Fruit fly (Drosophila melanogaster): Measurements from ENCODE around the gene CG43703.
A peak's percentile ranks its signal among the peaks of the same experiment; 100 is the strongest.

The CG43703 gene

dm6 chr2L:3765194-3765593, at the start of gene CG43703:
Gene CG43703, plus strand, starts transcription at chr2L:3765494.
- TF ChIP-seq psq (optimal IDR thresholded peaks at IDR 0.05) (no peak), Dll (optimal IDR thresholded peaks at IDR 0.05) (no peak), CG8478 (optimal IDR thresholded peaks at IDR 0.05) (no peak), EcR (GFP tag; optimal IDR thresholded peaks at IDR 0.05) (no peak), pan (optimal IDR thresholded peaks at IDR 0.05) (no peak), usp (GFP tag; optimal IDR thresholded peaks at IDR 0.05) (no peak)

- TF ChIP-seq pan (optimal IDR thresholded peaks at IDR 0.05) (no peak), Dll (optimal IDR thresholded peaks at IDR 0.05) (no peak), CG8478 (optimal IDR thresholded peaks at IDR 0.05) (no peak), EcR (GFP tag; optimal IDR thresholded peaks at IDR 0.05) (no peak), psq (optimal IDR thresholded peaks at IDR 0.05) (no peak), usp (GFP tag; optimal IDR thresholded peaks at IDR 0.05) (no peak)
These were observed 47.5 kb upstream of the CG43703 start, which contains the start of the genes lectin-24A and Shaw for dm6 chr2L:3717673-3718235. Gene lectin-24A, minus strand, starts transcription at chr2L:3717773. Gene Shaw, plus strand, starts transcription at chr2L:3718185.

- TF ChIP-seq Dll (optimal IDR thresholded peaks at IDR 0.05) (no peak), EcR (GFP tag; optimal IDR thresholded peaks at IDR 0.05) (no peak), psq (optimal IDR thresholded peaks at IDR 0.05) (no peak), CG8478 (optimal IDR thresholded peaks at IDR 0.05) (no peak), usp (GFP tag; optimal IDR thresholded peaks at IDR 0.05) (no peak), pan (optimal IDR thresholded peaks at IDR 0.05) (no peak)
These were observed 45.8 kb upstream of the CG43703 start for dm6 chr2L:3719414-3719959.

DNA sequence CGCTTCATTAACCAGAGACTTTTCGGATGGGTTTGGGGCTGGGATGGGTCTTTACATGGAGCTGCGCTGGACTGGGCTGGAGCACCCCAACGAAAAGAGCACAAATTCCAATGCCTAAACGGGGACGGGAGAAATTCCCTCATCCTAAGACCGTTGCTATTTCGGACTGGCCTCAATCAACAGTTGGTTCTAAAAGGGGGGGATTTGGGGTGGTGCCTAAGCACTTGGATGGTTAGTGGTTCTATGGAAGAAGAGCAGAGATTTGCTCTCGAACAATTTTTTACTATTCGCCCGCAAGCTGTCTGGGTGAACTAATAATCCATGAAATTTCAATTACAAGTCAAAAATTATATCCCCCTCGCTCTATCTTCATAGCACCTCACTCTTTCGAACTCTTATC, 35.7 kb upstream of the CG43703 start:
- TF ChIP-seq usp (GFP tag; optimal IDR thresholded peaks at IDR 0.05) (no peak), psq (optimal IDR thresholded peaks at IDR 0.05) (no peak), pan (optimal IDR thresholded peaks at IDR 0.05) (no peak), CG8478 (optimal IDR thresholded peaks at IDR 0.05) (no peak), EcR (GFP tag; optimal IDR thresholded peaks at IDR 0.05) (no peak), Dll (optimal IDR thresholded peaks at IDR 0.05) (no peak)

DNA sequence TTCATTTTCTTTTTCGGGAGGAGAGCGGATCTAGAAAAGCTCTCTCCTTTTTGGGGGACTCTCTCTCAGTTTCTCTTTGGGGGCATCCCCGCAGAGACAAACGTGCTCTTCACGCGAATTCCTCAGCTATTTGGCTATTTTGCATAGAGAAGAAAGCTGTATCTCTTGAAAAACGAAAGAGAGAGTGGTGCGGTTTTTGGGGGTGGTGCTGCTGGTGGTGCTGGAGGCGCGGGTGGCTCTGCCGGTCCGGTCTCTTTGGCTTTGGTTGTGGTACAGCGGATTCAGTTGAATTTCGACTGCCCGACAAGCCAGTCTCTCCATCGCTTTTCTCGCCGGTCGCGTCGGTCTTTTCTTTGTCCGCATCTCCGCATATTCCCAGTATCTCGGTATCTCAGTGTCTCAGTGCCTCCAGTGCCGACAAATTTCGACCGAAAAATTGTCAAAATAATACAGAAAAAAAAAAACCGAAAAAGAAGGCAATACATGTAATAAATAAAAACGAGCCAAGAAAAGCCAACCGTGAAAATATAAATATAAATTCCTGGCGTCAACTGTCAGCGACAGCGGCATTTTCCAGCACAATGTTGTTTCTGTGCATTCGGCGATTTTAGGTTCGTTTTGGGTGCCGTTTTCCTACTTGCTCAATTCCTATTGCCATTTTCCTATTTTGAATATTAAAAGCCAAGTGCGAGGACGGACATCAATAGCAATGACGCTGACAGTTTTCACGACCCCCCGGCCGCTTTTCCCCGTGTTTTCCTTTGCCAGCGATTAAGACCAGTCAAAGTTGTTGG, 34.9 kb upstream of the CG43703 start, which contains the start of gene CG10019:
TSS of gene CG10019 (plus strand) at position 285 of the 794 bp plus-strand sequence.
- peak; percentile 70 for TF ChIP-seq Dll (optimal IDR thresholded peaks at IDR 0.05)
- no peak for TF ChIP-seq psq (optimal IDR thresholded peaks at IDR 0.05)
- no peak for TF ChIP-seq pan (optimal IDR thresholded peaks at IDR 0.05)
- no peak for TF ChIP-seq CG8478 (optimal IDR thresholded peaks at IDR 0.05)
- no peak for TF ChIP-seq EcR (GFP tag; optimal IDR thresholded peaks at IDR 0.05)
- TF ChIP-seq usp (GFP tag; optimal IDR thresholded peaks at IDR 0.05), result no peak

- TF ChIP-seq usp (GFP tag; optimal IDR thresholded peaks at IDR 0.05) (no peak), pan (optimal IDR thresholded peaks at IDR 0.05) (no peak), EcR (GFP tag; optimal IDR thresholded peaks at IDR 0.05) (no peak), CG8478 (optimal IDR thresholded peaks at IDR 0.05) (no peak), Dll (optimal IDR thresholded peaks at IDR 0.05) (no peak), psq (optimal IDR thresholded peaks at IDR 0.05) (no peak)
These were observed 34.2 kb upstream of the CG43703 start for dm6 chr2L:3731055-3731454.

DNA sequence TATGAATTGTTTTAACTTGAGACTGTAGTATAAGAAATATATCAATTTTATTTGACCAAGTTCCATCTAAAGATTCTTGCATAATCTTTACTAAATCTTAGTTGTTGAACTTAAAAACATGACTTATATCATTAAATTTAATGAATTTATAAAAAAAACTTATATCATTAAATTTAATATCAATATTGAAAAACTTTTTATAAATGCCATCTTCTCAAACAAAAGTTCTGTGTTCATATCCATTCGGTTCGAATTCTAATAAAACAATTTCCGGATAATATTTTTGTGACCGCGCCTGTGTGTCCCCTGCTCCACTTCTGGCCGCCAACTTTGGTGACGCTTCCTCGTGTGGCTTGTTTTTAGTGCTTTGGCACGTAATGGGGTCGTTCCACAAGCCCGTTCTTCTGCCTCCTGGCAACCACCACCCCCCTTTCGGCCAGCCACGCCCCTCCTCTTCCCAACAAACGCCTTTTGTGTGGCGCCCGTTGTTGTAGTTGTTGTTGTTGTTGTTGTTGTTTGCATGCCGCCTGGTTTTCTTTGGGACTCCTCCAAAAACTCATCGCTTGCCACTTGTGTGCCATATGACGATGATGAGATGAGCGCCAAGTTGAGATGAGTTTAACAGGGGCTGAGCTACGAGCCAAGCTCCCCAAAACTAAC, 28.2 kb upstream of the CG43703 start:
- TF ChIP-seq Dll (optimal IDR thresholded peaks at IDR 0.05) (no peak), pan (optimal IDR thresholded peaks at IDR 0.05) (no peak), usp (GFP tag; optimal IDR thresholded peaks at IDR 0.05) (no peak), psq (optimal IDR thresholded peaks at IDR 0.05) (no peak)

- TF ChIP-seq usp (GFP tag; optimal IDR thresholded peaks at IDR 0.05) (no peak), Dll (optimal IDR thresholded peaks at IDR 0.05) (no peak), CG8478 (optimal IDR thresholded peaks at IDR 0.05) (no peak), pan (optimal IDR thresholded peaks at IDR 0.05) (no peak), psq (optimal IDR thresholded peaks at IDR 0.05) (no peak), EcR (GFP tag; optimal IDR thresholded peaks at IDR 0.05) (no peak)
These were observed 27.6 kb upstream of the CG43703 start for dm6 chr2L:3737682-3738081.

- no peak for TF ChIP-seq pan (optimal IDR thresholded peaks at IDR 0.05)
- no peak for TF ChIP-seq CG8478 (optimal IDR thresholded peaks at IDR 0.05)
- TF ChIP-seq psq (optimal IDR thresholded peaks at IDR 0.05), result no peak
- TF ChIP-seq usp (GFP tag; optimal IDR thresholded peaks at IDR 0.05), result no peak
- TF ChIP-seq EcR (GFP tag; optimal IDR thresholded peaks at IDR 0.05), result no peak
- TF ChIP-seq Dll (optimal IDR thresholded peaks at IDR 0.05), result no peak
These were observed 24.9 kb upstream of the CG43703 start for dm6 chr2L:3740443-3740842.

- TF ChIP-seq usp (GFP tag; optimal IDR thresholded peaks at IDR 0.05) (no peak), EcR (GFP tag; optimal IDR thresholded peaks at IDR 0.05) (no peak), pan (optimal IDR thresholded peaks at IDR 0.05) (no peak), psq (optimal IDR thresholded peaks at IDR 0.05) (no peak), CG8478 (optimal IDR thresholded peaks at IDR 0.05) (no peak), Dll (optimal IDR thresholded peaks at IDR 0.05) (no peak)
These were observed 16.6 kb upstream of the CG43703 start for dm6 chr2L:3748691-3749090.

dm6 chr2L:3754835-3755547, 10.3 kb upstream of the CG43703 start:
- no peak for TF ChIP-seq psq (optimal IDR thresholded peaks at IDR 0.05)
- no peak for TF ChIP-seq CG8478 (optimal IDR thresholded peaks at IDR 0.05)

Measured in whole organism.